4 fruit fly cellular contexts compared by ENCODE assay signal in the genomic region with DNA sequence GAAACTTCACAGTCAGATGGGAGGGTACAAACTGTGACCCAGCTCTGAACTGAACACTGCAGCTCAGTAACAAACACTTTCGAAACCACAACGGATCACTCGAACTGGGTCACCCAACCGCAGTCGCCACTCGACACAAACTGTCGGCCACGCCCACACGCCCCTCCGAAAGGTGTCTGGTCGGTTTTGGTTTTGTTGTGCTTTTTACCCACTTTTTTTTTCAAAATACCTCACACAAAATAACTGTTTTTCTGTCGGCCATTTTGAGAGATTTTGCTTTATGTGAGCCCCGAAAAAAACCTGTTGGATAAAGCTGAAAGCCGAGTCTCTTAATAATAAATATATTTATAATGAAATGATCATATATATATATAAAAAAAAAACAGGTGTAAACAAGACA.
TF ChIP-seq lines count a peak whose summit lies in the region.

A gene (minus strand): TSS at position 33 of the 400 bp plus-strand sequence.

- TF ChIP-seq CTCF in whole organism, embryonic (GFP tag; optimal IDR thresholded peaks at IDR 0.05; lab: Kevin White, UChicago), result no peak

TF ChIP-seq in whole organism, embryonic, 481 proteins besides CTCF, POLR2A, EP300 and RAD21 (continues in another document):
- TF ChIP-seq fd3F (GFP tag; optimal IDR thresholded peaks at IDR 0.05; lab: Kevin White, UChicago) (no peak), Hr78 (GFP tag; optimal IDR thresholded peaks at IDR 0.05; lab: Kevin White, UChicago) (peak in 1 of 2 experiments; percentile 19), sqz (GFP tag; optimal IDR thresholded peaks at IDR 0.05; lab: Kevin White, UChicago) (peak; percentile 71), Awh (GFP tag; IDR thresholded peaks at IDR 0.05; lab: Robert Waterston, UW) (peak; percentile 43; the same call in 1 of the 2 replicates), Bteb2 (GFP tag; optimal IDR thresholded peaks at IDR 0.05; lab: Kevin White, UChicago) (no peak), pros (GFP tag; optimal IDR thresholded peaks at IDR 0.05; lab: Kevin White, UChicago) (no peak), ranshi (GFP tag; IDR thresholded peaks at IDR 0.05; lab: Robert Waterston, UW) (no peak), CG16779 (GFP tag; IDR thresholded peaks at IDR 0.05; lab: Robert Waterston, UW) (no peak), sd (tag; optimal IDR thresholded peaks at IDR 0.05; lab: Kevin White, UChicago) (peak; percentile 43), CG15479 (GFP tag; optimal IDR thresholded peaks at IDR 0.05; lab: Kevin White, UChicago) (no peak), Fer1 (GFP tag; optimal IDR thresholded peaks at IDR 0.05; lab: Kevin White, UChicago) (no peak), CG14860 (GFP tag; IDR thresholded peaks at IDR 0.05; lab: Robert Waterston, UW; ENCODE audit: partially characterized antibody) (no peak), Nf-YB (GFP tag; optimal IDR thresholded peaks at IDR 0.05; lab: Kevin White, UChicago) (no peak), CG3726 (GFP tag; IDR thresholded peaks at IDR 0.05; lab: Robert Waterston, UW) (no peak), Sin3A (optimal IDR thresholded peaks at IDR 0.05; lab: Kevin White, UChicago) (no peak), insv (GFP tag; optimal IDR thresholded peaks at IDR 0.05; lab: Kevin White, UChicago) (no peak), CG18011 (GFP tag; optimal IDR thresholded peaks at IDR 0.05; lab: Kevin White, UChicago) (no peak), CG15601 (tag; optimal IDR thresholded peaks at IDR 0.05; lab: Kevin White, UChicago) (no peak), Pdp1 (GFP tag; optimal IDR thresholded peaks at IDR 0.05; lab: Kevin White, UChicago) (no peak), Blimp-1 (GFP tag; optimal IDR thresholded peaks at IDR 0.05; lab: Kevin White, UChicago) (peak; percentile 34), kni (GFP tag; optimal IDR thresholded peaks at IDR 0.05; lab: Kevin White, UChicago) (peak; percentile 46), ap (GFP tag; IDR thresholded peaks at IDR 0.05; lab: Robert Waterston, UW) (no peak)

TF ChIP-seq in whole organism, prepupa, 60 proteins besides CTCF, POLR2A, EP300 and RAD21 (continues in another document):
- TF ChIP-seq Met (GFP tag; optimal IDR thresholded peaks at IDR 0.05; lab: Kevin White, UChicago) (no peak), Eip75B (GFP tag; optimal IDR thresholded peaks at IDR 0.05; lab: Kevin White, UChicago) (no peak), fd85E (GFP tag; optimal IDR thresholded peaks at IDR 0.05; lab: Kevin White, UChicago) (no peak), CG6276 (GFP tag; optimal IDR thresholded peaks at IDR 0.05; lab: Kevin White, UChicago) (peak; percentile 41), Lpt (GFP tag; optimal IDR thresholded peaks at IDR 0.05; lab: Kevin White, UChicago) (no peak), CG16779 (tag; optimal IDR thresholded peaks at IDR 0.05; lab: Kevin White, UChicago) (no peak), salr (GFP tag; optimal IDR thresholded peaks at IDR 0.05; lab: Kevin White, UChicago) (no peak), CG3032 (tag; optimal IDR thresholded peaks at IDR 0.05; lab: Kevin White, UChicago) (no peak), net (GFP tag; optimal IDR thresholded peaks at IDR 0.05; lab: Kevin White, UChicago) (no peak), CG11294 (GFP tag; IDR thresholded peaks at IDR 0.05; lab: Robert Waterston, UW) (no peak), CG10631 (GFP tag; optimal IDR thresholded peaks at IDR 0.05; lab: Kevin White, UChicago) (no peak), CG6808 (GFP tag; optimal IDR thresholded peaks at IDR 0.05; lab: Kevin White, UChicago) (no peak), OdsH (GFP tag; optimal IDR thresholded peaks at IDR 0.05; lab: Kevin White, UChicago) (no peak), vri (GFP tag; optimal IDR thresholded peaks at IDR 0.05; lab: Kevin White, UChicago) (no peak), Hr39 (GFP tag; optimal IDR thresholded peaks at IDR 0.05; lab: Kevin White, UChicago) (no peak), CG8119 (GFP tag; IDR thresholded peaks at IDR 0.05; lab: Robert Waterston, UW) (peak; percentile 32; the same call in 1 of the 3 replicates), CG6792 (GFP tag; optimal IDR thresholded peaks at IDR 0.05; lab: Kevin White, UChicago) (no peak), svp (GFP tag; lab: Kevin White, UChicago) (peak; percentile 40), ss (GFP tag; optimal IDR thresholded peaks at IDR 0.05; lab: Kevin White, UChicago) (no peak), CG6163 (GFP tag; IDR thresholded peaks at IDR 0.05; lab: Robert Waterston, UW) (peak; percentile 31; the same call in 1 of the 3 replicates), CG9139 (GFP tag; optimal IDR thresholded peaks at IDR 0.05; lab: Kevin White, UChicago) (no peak), CG11762 (GFP tag; optimal IDR thresholded peaks at IDR 0.05; lab: Kevin White, UChicago; ENCODE audit: insufficient read depth) (no peak), Blimp-1 (GFP tag; optimal IDR thresholded peaks at IDR 0.05; lab: Kevin White, UChicago) (peak; percentile 50)

TF ChIP-seq in whole organism, pupa, 21 proteins besides CTCF, POLR2A, EP300 and RAD21:
- TF ChIP-seq CG14655 (GFP tag; optimal IDR thresholded peaks at IDR 0.05; lab: Kevin White, UChicago), result no peak
- peak; percentile 46 for TF ChIP-seq EcR (GFP tag; optimal IDR thresholded peaks at IDR 0.05; lab: Kevin White, UChicago)
- peak; percentile 29 for TF ChIP-seq Snoo (tag; optimal IDR thresholded peaks at IDR 0.05; lab: Kevin White, UChicago)
- peak; percentile 39; the same call in 1 of the 3 replicates for TF ChIP-seq CG4496 (GFP tag; IDR thresholded peaks at IDR 0.05; lab: Robert Waterston, UW)
- TF ChIP-seq CG17806 (tag; optimal IDR thresholded peaks at IDR 0.05; lab: Kevin White, UChicago), result no peak
- no peak for TF ChIP-seq CG32121 (GFP tag; IDR thresholded peaks at IDR 0.05; lab: Robert Waterston, UW)
- no peak for TF ChIP-seq Pif1B (GFP tag; optimal IDR thresholded peaks at IDR 0.05; lab: Kevin White, UChicago)

TF ChIP-seq in whole organism, wandering third instar larva, 38 proteins besides CTCF, POLR2A, EP300 and RAD21:
- TF ChIP-seq CrebA (GFP tag; optimal IDR thresholded peaks at IDR 0.05; lab: Kevin White, UChicago; ENCODE audit: borderline replicate concordance) (no peak), Vsx2 (GFP tag; optimal IDR thresholded peaks at IDR 0.05; lab: Kevin White, UChicago; ENCODE audit: partially characterized antibody) (peak; percentile 43), Dif (GFP tag; optimal IDR thresholded peaks at IDR 0.05; lab: Kevin White, UChicago; ENCODE audit: partially characterized antibody) (peak; percentile 45), sv (GFP tag; optimal IDR thresholded peaks at IDR 0.05; lab: Kevin White, UChicago) (no peak), N (GFP tag; optimal IDR thresholded peaks at IDR 0.05; lab: Kevin White, UChicago) (no peak), rgr (GFP tag; optimal IDR thresholded peaks at IDR 0.05; lab: Kevin White, UChicago) (no peak), dl (GFP tag; optimal IDR thresholded peaks at IDR 0.05; lab: Kevin White, UChicago; ENCODE audit: insufficient read depth in 1 of 2, partially characterized antibody in 2 of 2) (no peak), woc (GFP tag; optimal IDR thresholded peaks at IDR 0.05; lab: Kevin White, UChicago) (no peak)
